Fruit fly (Drosophila melanogaster) whole organism, prepupa: ENCODE measurements around the gene CG43246.

ENCODE experiments used
- CG16779 ChIP-seq: fragments of 200-800 bp; sonication (Bioruptor generic); optimal IDR thresholded peaks from 3 replicates; lab custom pipeline; 2017; ENCODE audit warnings: missing biosample characterization, mild to moderate bottlenecking, missing genetic modification characterization
- Sox15 ChIP-seq: fragments of 200-800 bp; sonication (Bioruptor generic); optimal IDR thresholded peaks from 3 replicates; lab custom pipeline; 2016; ENCODE audit warnings: missing biosample characterization, missing genetic modification characterization
- acj6 ChIP-seq: fragments of 200-800 bp; sonication (Bioruptor generic); optimal IDR thresholded peaks from 3 replicates; lab custom pipeline; 2016; ENCODE audit warnings: missing biosample characterization, missing genetic modification characterization

DNA sequence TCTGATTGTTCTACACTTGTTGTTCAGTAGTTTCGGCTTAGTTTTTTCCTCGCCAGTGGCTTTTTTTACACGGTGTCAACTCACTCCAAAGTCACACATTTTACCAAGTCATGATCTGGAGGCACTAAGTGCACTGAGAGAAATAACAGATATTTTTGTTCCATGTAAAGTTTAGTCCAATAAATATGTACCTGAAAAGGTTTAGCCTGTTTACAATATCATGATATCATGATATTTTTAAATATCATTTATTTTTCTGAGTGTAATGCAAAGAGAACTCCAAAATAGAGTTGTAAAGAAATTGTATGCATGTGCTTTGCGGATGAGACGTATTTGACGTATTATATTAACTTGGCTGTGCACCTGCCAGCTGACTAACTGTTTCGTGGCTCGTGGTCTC is 4.6 kb upstream of the CG43246 start:
- no peak for TF ChIP-seq CG16779 (tag; lab: Kevin White, UChicago)
- no peak for TF ChIP-seq Sox15 (GFP tag; lab: Kevin White, UChicago)
- TF ChIP-seq acj6 (GFP tag; lab: Kevin White, UChicago), result no peak
